Worm (Caenorhabditis elegans): ENCODE data around the gene mel-28.
"Not testable (repeated sequence)": the region's sequence is repeated elsewhere in the genome, so short reads cannot be mapped to it uniquely, and the experiment has no call there.

- not testable (repeated sequence) for TF ChIP-seq lin-13 (GFP tag; optimal IDR thresholded peaks at IDR 0.05); nhr-28 (tag; optimal IDR thresholded peaks at IDR 0.05); lsy-2 (tag; optimal IDR thresholded peaks at IDR 0.05)
Observed at ce11 chrIII:4742620-4743019, 43.3 kb upstream of the mel-28 start, which contains the start of gene twk-6.
